Fruit fly (Drosophila melanogaster) whole organism, embryonic: Measurements from ENCODE around the gene Tmx3.

ENCODE experiments used
- Asciz ChIP-seq: fragments of 200-800 bp; sonication (Bioruptor generic); optimal IDR thresholded peaks from 2 replicates; lab custom pipeline; 2017; ENCODE audit warnings: missing biosample characterization, mild to moderate bottlenecking, missing genetic modification characterization, missing genetic modification reagents
- BEAF-32 ChIP-seq: fragments of 200-800 bp; sonication (Bioruptor generic); optimal IDR thresholded peaks from 3 replicates; lab custom pipeline; 2017; ENCODE audit warnings: missing biosample characterization, missing genetic modification characterization, mild to moderate bottlenecking, moderate library complexity, missing genetic modification reagents
- CG13424 ChIP-seq: fragments of 200-800 bp; sonication (Bioruptor generic); optimal IDR thresholded peaks from 2 replicates; lab custom pipeline; 2019; ENCODE audit warnings: missing biosample characterization, mild to moderate bottlenecking, missing genetic modification characterization, moderate library complexity
- CG14965 ChIP-seq: fragments of 200-800 bp; sonication (Bioruptor generic); optimal IDR thresholded peaks from 2 replicates; lab custom pipeline; 2016; ENCODE audit warnings: missing biosample characterization, missing genetic modification characterization, borderline replicate concordance
- CG16863 ChIP-seq: fragments of 200-800 bp; sonication (Bioruptor generic); optimal IDR thresholded peaks from 3 replicates; lab custom pipeline; 2016; ENCODE audit warnings: missing biosample characterization, missing genetic modification characterization
- CG18599 ChIP-seq: fragments of 200-800 bp; sonication (Bioruptor generic); optimal IDR thresholded peaks from 3 replicates; lab custom pipeline; 2017; ENCODE audit warnings: missing biosample characterization, missing genetic modification characterization, mild to moderate bottlenecking, moderate library complexity, missing genetic modification reagents
- CG2712 ChIP-seq: fragments of 200-800 bp; optimal IDR thresholded peaks from 3 replicates; lab custom pipeline; 2019; ENCODE audit warnings: missing biosample characterization, mild to moderate bottlenecking, missing genetic modification characterization, moderate library complexity
- CG31388 ChIP-seq: fragments of 200-800 bp; sonication (Bioruptor generic); optimal IDR thresholded peaks from 2 replicates; lab custom pipeline; 2016; ENCODE audit warnings: missing biosample characterization, missing genetic modification characterization
- CG4360 ChIP-seq: fragments of 200-800 bp; sonication (Bioruptor generic); IDR thresholded peaks from 2 replicates; pipeline ENCODE4 v1.3.6; 2022; ENCODE audit warnings: missing biosample characterization, missing genetic modification characterization
- CG43689 ChIP-seq: fragments of 200-800 bp; sonication (Bioruptor generic); IDR thresholded peaks from 2 replicates; pipeline ENCODE4 v1.3.6; 2022; ENCODE audit warnings: missing biosample characterization, missing genetic modification characterization
- CG4424 ChIP-seq: fragments of 200-800 bp; sonication (Bioruptor generic); optimal IDR thresholded peaks from 3 replicates; lab custom pipeline; 2016; ENCODE audit warnings: missing biosample characterization, missing genetic modification characterization
- CG7556 ChIP-seq: fragments of 200-800 bp; sonication (Bioruptor generic); optimal IDR thresholded peaks from 2 replicates; lab custom pipeline; 2017; ENCODE audit warnings: missing biosample characterization, mild to moderate bottlenecking, missing genetic modification characterization
- CG8089 ChIP-seq: fragments of 200-800 bp; sonication (Bioruptor generic); optimal IDR thresholded peaks from 3 replicates; lab custom pipeline; 2016; ENCODE audit warnings: missing biosample characterization, missing genetic modification characterization
- CG9817 ChIP-seq: fragments of 200-800 bp; sonication (Bioruptor generic); optimal IDR thresholded peaks from 2 replicates; lab custom pipeline; 2018; ENCODE audit warnings: missing biosample characterization, mild to moderate bottlenecking, missing genetic modification characterization, moderate library complexity
- CTCF ChIP-seq: fragments of 200-800 bp; sonication (Bioruptor generic); optimal IDR thresholded peaks from 2 replicates; lab custom pipeline; 2017; ENCODE audit warnings: missing biosample characterization, mild to moderate bottlenecking, missing genetic modification characterization, moderate library complexity
- Dbx ChIP-seq: fragments of 200-800 bp; sonication (Bioruptor generic); IDR thresholded peaks from 3 replicates; pipeline ENCODE4 v1.3.6; 2022; ENCODE audit warnings: missing biosample characterization, missing genetic modification characterization
- Dip3 ChIP-seq: fragments of 200-800 bp; sonication (Bioruptor generic); optimal IDR thresholded peaks from 3 replicates; lab custom pipeline; 2016; ENCODE audit warnings: missing biosample characterization, missing genetic modification characterization
- Elba2 ChIP-seq: fragments of 200-800 bp; sonication (Bioruptor generic); optimal IDR thresholded peaks from 3 replicates; lab custom pipeline; 2016; ENCODE audit warnings: missing biosample characterization, missing genetic modification characterization
- Ets97D ChIP-seq: fragments of 200-800 bp; sonication (Bioruptor generic); optimal IDR thresholded peaks from 3 replicates; lab custom pipeline; 2016; ENCODE audit warnings: missing biosample characterization, missing genetic modification characterization
- Fer3 ChIP-seq: fragments of 200-800 bp; sonication (Bioruptor generic); optimal IDR thresholded peaks from 2 replicates; lab custom pipeline; 2018; ENCODE audit warnings: missing biosample characterization, mild to moderate bottlenecking, missing genetic modification characterization, moderate library complexity
- Hey ChIP-seq: fragments of 200-800 bp; sonication (Bioruptor generic); optimal IDR thresholded peaks from 3 replicates; lab custom pipeline; 2018; ENCODE audit warnings: missing biosample characterization, mild to moderate bottlenecking, missing genetic modification characterization
- HmgD ChIP-seq: fragments of 200-800 bp; sonication (Bioruptor generic); optimal IDR thresholded peaks from 3 replicates; lab custom pipeline; 2016; ENCODE audit warnings: missing biosample characterization, missing genetic modification characterization
- Hmr ChIP-seq: fragments of 200-800 bp; sonication (Bioruptor generic); optimal IDR thresholded peaks from 3 replicates; lab custom pipeline; 2017; ENCODE audit warnings: mild to moderate bottlenecking, missing biosample characterization, missing genetic modification reagents, missing genetic modification characterization
- Hsf ChIP-seq: fragments of 200-800 bp; sonication (Bioruptor generic); optimal IDR thresholded peaks from 3 replicates; lab custom pipeline; 2016; ENCODE audit warnings: missing biosample characterization, missing genetic modification characterization
- Mad ChIP-seq: fragments of 200-800 bp; sonication (Bioruptor generic); optimal IDR thresholded peaks from 2 replicates; lab custom pipeline; 2016; ENCODE audit warnings: missing biosample characterization, missing genetic modification characterization
- Myb ChIP-seq: fragments of 200-800 bp; sonication (Bioruptor generic); optimal IDR thresholded peaks from 2 replicates; lab custom pipeline; 2016; ENCODE audit warnings: missing biosample characterization, missing genetic modification characterization
- Oli ChIP-seq: fragments of 200-800 bp; sonication (Bioruptor generic); optimal IDR thresholded peaks from 2 replicates; lab custom pipeline; 2018; ENCODE audit warnings: missing biosample characterization, mild to moderate bottlenecking, missing genetic modification characterization, moderate library complexity
- PHDP ChIP-seq: fragments of 200-800 bp; sonication (Bioruptor generic); optimal IDR thresholded peaks from 3 replicates; lab custom pipeline; 2018; ENCODE audit warnings: missing biosample characterization, mild to moderate bottlenecking, missing genetic modification characterization, moderate library complexity
- Sox100B ChIP-seq: fragments of 200-800 bp; sonication (Bioruptor generic); optimal IDR thresholded peaks from 3 replicates; lab custom pipeline; 2018; ENCODE audit warnings: missing biosample characterization, mild to moderate bottlenecking, missing genetic modification characterization
- Sry-δ ChIP-seq: fragments of 200-800 bp; sonication (Bioruptor generic); optimal IDR thresholded peaks from 2 replicates; lab custom pipeline; 2016; ENCODE audit warnings: missing biosample characterization, missing genetic modification characterization
- Xrp1 ChIP-seq: fragments of 200-800 bp; sonication (Bioruptor generic); IDR thresholded peaks from 2 replicates; pipeline ENCODE4 v1.3.6; 2022; ENCODE audit warnings: missing biosample characterization, missing genetic modification characterization
- ase ChIP-seq: fragments of 200-800 bp; sonication (Bioruptor generic); IDR thresholded peaks from 3 replicates; pipeline ENCODE4 v1.3.6; 2022; ENCODE audit warnings: missing biosample characterization, missing genetic modification characterization
- az2 ChIP-seq: fragments of 200-800 bp; sonication (Bioruptor generic); optimal IDR thresholded peaks from 3 replicates; lab custom pipeline; 2016; ENCODE audit warnings: missing biosample characterization, missing genetic modification characterization
- br ChIP-seq: fragments of >200 bp; optimal IDR thresholded peaks from 2 replicates; lab custom pipeline; 2017
- chinmo ChIP-seq: fragments of 200-800 bp; sonication (Bioruptor generic); IDR thresholded peaks from 4 replicates; pipeline ENCODE4 v1.3.6; 2022; ENCODE audit warnings: missing biosample characterization, missing genetic modification characterization; ENCODE audit not compliant: partially characterized antibody
- chm ChIP-seq: fragments of 200-800 bp; sonication (Bioruptor generic); IDR thresholded peaks from 2 replicates; pipeline ENCODE4 v1.3.6; 2022; ENCODE audit warnings: missing biosample characterization, missing genetic modification characterization
- disco-r ChIP-seq: fragments of 200-800 bp; sonication (Bioruptor generic); optimal IDR thresholded peaks from 2 replicates; lab custom pipeline; 2016; ENCODE audit warnings: missing biosample characterization, missing genetic modification characterization
- dmrt11E ChIP-seq: fragments of 200-800 bp; sonication (Bioruptor generic); optimal IDR thresholded peaks from 3 replicates; lab custom pipeline; 2018; ENCODE audit warnings: missing biosample characterization, mild to moderate bottlenecking, missing genetic modification characterization, moderate library complexity
- fd102C ChIP-seq: fragments of 200-800 bp; sonication (Bioruptor generic); optimal IDR thresholded peaks from 2 replicates; lab custom pipeline; 2018; ENCODE audit warnings: missing biosample characterization, mild to moderate bottlenecking, missing genetic modification characterization, moderate library complexity
- gem ChIP-seq: fragments of 200-800 bp; sonication (Bioruptor generic); optimal IDR thresholded peaks from 2 replicates; lab custom pipeline; 2019; ENCODE audit warnings: missing biosample characterization, mild to moderate bottlenecking, missing genetic modification characterization, moderate library complexity
- grau ChIP-seq: fragments of 200-800 bp; optimal IDR thresholded peaks from 3 replicates; lab custom pipeline; 2019; ENCODE audit warnings: missing biosample characterization, mild to moderate bottlenecking, missing genetic modification characterization, moderate library complexity
- gro ChIP-seq: fragments of 200-800 bp; sonication (Bioruptor generic); optimal IDR thresholded peaks from 2 replicates; lab custom pipeline; 2016; ENCODE audit warnings: missing biosample characterization, missing genetic modification characterization
- lab ChIP-seq: fragments of 200-800 bp; sonication (Bioruptor generic); optimal IDR thresholded peaks from 3 replicates; lab custom pipeline; 2017; ENCODE audit warnings: missing biosample characterization, missing genetic modification characterization, mild to moderate bottlenecking, moderate library complexity, missing genetic modification reagents
- nom ChIP-seq: fragments of 200-800 bp; sonication (Bioruptor generic); optimal IDR thresholded peaks from 2 replicates; lab custom pipeline; 2017; ENCODE audit warnings: missing biosample characterization, missing genetic modification characterization, mild to moderate bottlenecking, moderate library complexity, missing genetic modification reagents
- odd ChIP-seq: fragments of 200-800 bp; sonication (Bioruptor generic); optimal IDR thresholded peaks from 2 replicates; lab custom pipeline; 2017; ENCODE audit warnings: missing biosample characterization, mild to moderate bottlenecking, missing genetic modification characterization
- onecut ChIP-seq: fragments of 200-800 bp; sonication (Bioruptor generic); IDR thresholded peaks from 2 replicates; pipeline ENCODE4 v1.3.6; 2022; ENCODE audit warnings: missing biosample characterization, missing genetic modification characterization
- p53 ChIP-seq: fragments of 200-800 bp; sonication (Bioruptor generic); optimal IDR thresholded peaks from 2 replicates; lab custom pipeline; 2016; ENCODE audit warnings: missing biosample characterization, missing genetic modification characterization
- pho ChIP-seq: fragments of 200-800 bp; sonication (Bioruptor generic); optimal IDR thresholded peaks from 2 replicates; lab custom pipeline; 2016; ENCODE audit warnings: missing biosample characterization, missing genetic modification characterization
- scrt ChIP-seq: fragments of 200-800 bp; sonication (Bioruptor generic); optimal IDR thresholded peaks from 2 replicates; lab custom pipeline; 2018; ENCODE audit warnings: missing biosample characterization, mild to moderate bottlenecking, missing genetic modification characterization, moderate library complexity
- sens ChIP-seq: fragments of 200-800 bp; sonication (Bioruptor generic); peaks from one replicate; lab custom pipeline; 2016; ENCODE audit warnings: missing biosample characterization, missing genetic modification characterization
- tap ChIP-seq: fragments of 200-800 bp; optimal IDR thresholded peaks from 3 replicates; lab custom pipeline; 2019; ENCODE audit warnings: missing biosample characterization, mild to moderate bottlenecking, missing genetic modification characterization, moderate library complexity
- tio ChIP-seq: fragments of 200-800 bp; sonication (Bioruptor generic); optimal IDR thresholded peaks from 2 replicates; lab custom pipeline; 2017; ENCODE audit warnings: missing biosample characterization, missing genetic modification characterization, inconsistent platforms
- trh ChIP-seq: fragments of 200-800 bp; sonication (Bioruptor generic); optimal IDR thresholded peaks from 2 replicates; lab custom pipeline; 2016; ENCODE audit warnings: missing biosample characterization, missing genetic modification characterization

Tmx3 gene

dm6 chr3L:16202550-16202949 is 26.4 kb upstream of the Tmx3 start (continued):
- TF ChIP-seq CG4424 (GFP tag; lab: Kevin White, UChicago) (no peak), Sox100B (GFP tag; lab: Kevin White, UChicago) (peak; percentile 57), grau (tag; lab: Kevin White, UChicago) (peak; percentile 58), odd (GFP tag; lab: Kevin White, UChicago) (no peak), CG43689 (GFP tag; lab: Robert Waterston, UW) (no peak), CG9817 (tag; lab: Kevin White, UChicago) (peak; percentile 41), BEAF-32 (GFP tag; lab: Kevin White, UChicago) (no peak), Hsf (GFP tag; lab: Kevin White, UChicago) (peak; percentile 46), gem (tag; lab: Kevin White, UChicago) (peak; percentile 52), Elba2 (GFP tag; lab: Kevin White, UChicago) (no peak), Ets97D (GFP tag; lab: Kevin White, UChicago) (no peak), Fer3 (peak; percentile 49), lab (GFP tag; lab: Kevin White, UChicago) (peak; percentile 46), br (lab: Kevin White, UChicago) (no peak), Oli (tag; lab: Kevin White, UChicago) (peak; percentile 46), Myb (no peak), trh (GFP tag; lab: Kevin White, UChicago) (no peak), az2 (GFP tag; lab: Kevin White, UChicago) (peak; percentile 10), CTCF (no peak), Dbx (GFP tag; lab: Robert Waterston, UW) (no peak), Mad (GFP tag; lab: Kevin White, UChicago) (no peak), CG14965 (GFP tag; lab: Kevin White, UChicago) (no peak), CG16863 (GFP tag; lab: Kevin White, UChicago) (no peak), CG13424 (tag; lab: Kevin White, UChicago) (peak; percentile 60), gro (GFP tag; lab: Kevin White, UChicago) (peak; percentile 3), chinmo (GFP tag; lab: Robert Waterston, UW) (no peak), CG8089 (GFP tag; lab: Kevin White, UChicago) (no peak), Hey (no peak), ase (no peak), Asciz (GFP tag; lab: Kevin White, UChicago) (peak; percentile 10), CG31388 (GFP tag; lab: Kevin White, UChicago) (no peak), CG18599 (GFP tag; lab: Kevin White, UChicago) (peak; percentile 63), CG7556 (GFP tag; lab: Kevin White, UChicago) (peak; percentile 55), fd102C (no peak), p53 (no peak), nom (no peak), dmrt11E (no peak), sens (GFP tag; lab: Kevin White, UChicago) (peak; percentile 65), Sry-δ (GFP tag; lab: Kevin White, UChicago) (no peak), HmgD (no peak), Hmr (GFP tag; lab: Kevin White, UChicago) (peak; percentile 52), tio (GFP tag; lab: Kevin White, UChicago) (peak; percentile 40), pho (GFP tag; lab: Kevin White, UChicago) (no peak), PHDP (tag; lab: Kevin White, UChicago) (peak; percentile 37), Xrp1 (no peak), CG2712 (peak; percentile 30), CG4360 (GFP tag; lab: Robert Waterston, UW) (no peak), Dip3 (GFP tag; lab: Kevin White, UChicago) (no peak), scrt (peak; percentile 10), disco-r (no peak), chm (GFP tag; lab: Robert Waterston, UW) (no peak), onecut (GFP tag; lab: Robert Waterston, UW) (no peak), tap (no peak)
